Fruit fly (Drosophila melanogaster) whole organism, wandering third instar larva: Measurements from ENCODE around the gene msi.
A peak's percentile ranks its signal among the peaks of the same experiment; 100 is the strongest.

Experiments used
- Abd-B ChIP-seq: fragments of >200 bp; optimal IDR thresholded peaks from 2 replicates; lab custom pipeline; 2017; ENCODE audit warnings: missing biosample characterization, missing genetic modification characterization
- Mio ChIP-seq: sonication (Bioruptor generic); optimal IDR thresholded peaks from 2 replicates; lab custom pipeline; 2016; ENCODE audit warnings: missing biosample characterization, missing genetic modification characterization
- Rel ChIP-seq, 2 experiments: fragments of 200-800 bp; sonication (Bioruptor generic) in 1 of 2; optimal IDR thresholded peaks; 2 replicates in 1 of 2; 3 replicates in 1 of 2; lab custom pipeline; 2016 to 2019; ENCODE audit warnings: mild to moderate bottlenecking in 2 of 2, missing biosample characterization in 2 of 2, missing genetic modification characterization in 2 of 2, moderate library complexity in 1 of 2
- fru ChIP-seq: fragments of 200-800 bp; sonication (Bioruptor generic); optimal IDR thresholded peaks from 3 replicates; lab custom pipeline; 2016; ENCODE audit warnings: missing biosample characterization, mild to moderate bottlenecking, missing genetic modification characterization
- h ChIP-seq: fragments of 200-800 bp; sonication (Bioruptor generic); optimal IDR thresholded peaks from 3 replicates; lab custom pipeline; 2016; ENCODE audit warnings: missing biosample characterization, mild to moderate bottlenecking, missing genetic modification characterization
- pan ChIP-seq: fragments of >200 bp; optimal IDR thresholded peaks from 2 replicates; lab custom pipeline; 2017
- tai ChIP-seq: sonication (Bioruptor generic); optimal IDR thresholded peaks from 2 replicates; lab custom pipeline; 2016; ENCODE audit warnings: missing biosample characterization, missing genetic modification characterization

DNA sequence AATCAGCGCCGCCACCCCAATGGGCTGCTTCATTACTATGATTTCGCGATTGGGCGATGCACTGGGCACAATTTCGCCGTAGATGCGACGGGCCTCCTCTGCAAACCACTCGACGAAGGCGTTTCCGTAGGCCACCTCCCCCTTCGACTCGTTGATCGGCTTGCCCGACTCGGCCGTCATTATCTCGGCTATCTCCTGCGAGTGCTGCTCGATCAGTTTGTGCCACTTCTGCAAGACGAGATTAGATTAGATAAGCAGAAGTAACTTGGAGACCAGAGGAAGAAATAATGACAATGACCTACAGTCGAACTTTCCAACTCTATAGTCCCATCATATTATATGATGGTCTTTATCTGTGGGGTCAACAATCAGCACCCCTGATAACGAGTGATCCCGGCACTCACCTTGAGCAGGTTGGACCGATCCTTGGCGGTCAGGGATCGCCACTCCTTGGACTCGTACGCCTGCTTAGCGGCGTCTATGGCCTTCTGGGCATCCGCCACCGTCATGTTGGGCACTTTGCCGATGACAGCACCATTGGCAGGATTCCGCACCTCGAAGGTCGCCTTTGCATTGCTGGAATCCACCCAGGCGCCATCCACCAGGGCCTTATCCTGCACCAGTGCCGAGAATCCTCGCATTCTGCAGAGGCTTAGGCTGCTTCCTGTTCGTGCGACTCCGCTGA lies 110.2 kb downstream of the msi start:
- TF ChIP-seq pan (lab: Kevin White, UChicago): no peak
- no peak for TF ChIP-seq Abd-B
- TF ChIP-seq fru (GFP tag; lab: Kevin White, UChicago): peak; percentile 47
- TF ChIP-seq Rel (GFP tag; optimal IDR thresholded peaks at IDR 0.05; lab: Kevin White, UChicago): no peak
- no peak for TF ChIP-seq Rel (tag; optimal IDR thresholded peaks at IDR 0.05; lab: Kevin White, UChicago)
- TF ChIP-seq h (GFP tag; lab: Kevin White, UChicago): peak; percentile 41
- TF ChIP-seq tai (GFP tag; lab: Kevin White, UChicago): no peak
- TF ChIP-seq Mio (GFP tag; lab: Kevin White, UChicago): no peak
